Fruit fly (Drosophila melanogaster) whole organism, wandering third instar larva: Measurements from ENCODE around the gene RtcB.

Source experiments
- CG9705 ChIP-seq: fragments of 200-800 bp; sonication (Bioruptor generic); optimal IDR thresholded peaks from 2 replicates; lab custom pipeline; 2018; ENCODE audit warnings: missing biosample characterization, mild to moderate bottlenecking, missing genetic modification characterization
- Dfd ChIP-seq: fragments of >200 bp; optimal IDR thresholded peaks from 2 replicates; lab custom pipeline; 2017; ENCODE audit warnings: missing biosample characterization, missing genetic modification characterization
- GATAd ChIP-seq: sonication (Bioruptor generic); optimal IDR thresholded peaks from 2 replicates; lab custom pipeline; 2016; ENCODE audit warnings: missing biosample characterization, missing genetic modification characterization
- HLH106 ChIP-seq: fragments of 200-800 bp; optimal IDR thresholded peaks from 3 replicates; lab custom pipeline; 2019; ENCODE audit warnings: missing biosample characterization, mild to moderate bottlenecking, missing genetic modification characterization, moderate library complexity
- Hnf4 ChIP-seq: fragments of 200-800 bp; sonication (Bioruptor generic); optimal IDR thresholded peaks from 2 replicates; lab custom pipeline; 2016; ENCODE audit warnings: missing biosample characterization, mild to moderate bottlenecking, missing genetic modification characterization
- Hr78 ChIP-seq: fragments of >200 bp; optimal IDR thresholded peaks from 2 replicates; lab custom pipeline; 2017; ENCODE audit warnings: missing biosample characterization, missing genetic modification characterization
- Hr83 ChIP-seq: fragments of 200-300 bp; sonication (Bioruptor generic); optimal IDR thresholded peaks from 2 replicates; lab custom pipeline; 2016; ENCODE audit warnings: missing biosample characterization, mild to moderate bottlenecking, missing genetic modification characterization, moderate library complexity; ENCODE audit not compliant: poor library complexity, severe bottlenecking
- Mio ChIP-seq: sonication (Bioruptor generic); optimal IDR thresholded peaks from 2 replicates; lab custom pipeline; 2016; ENCODE audit warnings: missing biosample characterization, missing genetic modification characterization
- N ChIP-seq: fragments of >200 bp; optimal IDR thresholded peaks from 2 replicates; lab custom pipeline; 2018; ENCODE audit warnings: missing biosample characterization, missing external identifiers, missing genetic modification characterization
- Rel ChIP-seq, 2 experiments: fragments of 200-800 bp; sonication (Bioruptor generic) in 1 of 2; optimal IDR thresholded peaks; 2 replicates in 1 of 2; 3 replicates in 1 of 2; lab custom pipeline; 2016 to 2019; ENCODE audit warnings: mild to moderate bottlenecking in 2 of 2, missing biosample characterization in 2 of 2, missing genetic modification characterization in 2 of 2, moderate library complexity in 1 of 2
- Sp1 ChIP-seq: fragments of 200-800 bp; sonication (Bioruptor generic); optimal IDR thresholded peaks from 3 replicates; lab custom pipeline; 2019; ENCODE audit warnings: missing biosample characterization, mild to moderate bottlenecking, missing genetic modification characterization, moderate library complexity
- Vsx2 ChIP-seq: fragments of 200-300, 225-300 bp; sonication (Bioruptor generic); optimal IDR thresholded peaks from 2 replicates; lab custom pipeline; 2018; ENCODE audit warnings: missing biosample characterization, missing genetic modification characterization; ENCODE audit not compliant: partially characterized antibody
- br ChIP-seq: fragments of 200-800 bp; sonication (Bioruptor generic); optimal IDR thresholded peaks from 2 replicates; lab custom pipeline; 2016; ENCODE audit warnings: missing biosample characterization, missing genetic modification characterization
- brk ChIP-seq: fragments of 200-800 bp; sonication (Bioruptor generic); optimal IDR thresholded peaks from 2 replicates; lab custom pipeline; 2016; ENCODE audit warnings: missing biosample characterization, mild to moderate bottlenecking, missing genetic modification characterization
- dl ChIP-seq, 2 experiments: fragments of 175-275, 200-275 bp in 1 of 2; fragments of 200-275 bp in 1 of 2; sonication (Bioruptor generic); optimal IDR thresholded peaks; lab custom pipeline; 2018; ENCODE audit warnings: mild to moderate bottlenecking in 2 of 2, missing biosample characterization in 2 of 2, missing genetic modification characterization in 2 of 2, moderate library complexity in 2 of 2; ENCODE audit not compliant: partially characterized antibody in 2 of 2, insufficient read depth in 1 of 2
- ey ChIP-seq: fragments of 200-800 bp; sonication (Bioruptor generic); optimal IDR thresholded peaks from 2 replicates; lab custom pipeline; 2016; ENCODE audit warnings: missing biosample characterization, missing genetic modification characterization
- foxo ChIP-seq, 2 experiments: fragments of 200-800 bp; sonication (Bioruptor generic); optimal IDR thresholded peaks; 2 replicates in 1 of 2; 3 replicates in 1 of 2; lab custom pipeline; 2016 to 2017; ENCODE audit warnings: missing biosample characterization in 2 of 2, missing genetic modification characterization in 2 of 2
- fru ChIP-seq: fragments of 200-800 bp; sonication (Bioruptor generic); optimal IDR thresholded peaks from 3 replicates; lab custom pipeline; 2016; ENCODE audit warnings: missing biosample characterization, mild to moderate bottlenecking, missing genetic modification characterization
- h ChIP-seq: fragments of 200-800 bp; sonication (Bioruptor generic); optimal IDR thresholded peaks from 3 replicates; lab custom pipeline; 2016; ENCODE audit warnings: missing biosample characterization, mild to moderate bottlenecking, missing genetic modification characterization
- lola ChIP-seq: fragments of >200 bp; optimal IDR thresholded peaks from 2 replicates; lab custom pipeline; 2017; ENCODE audit warnings: missing biosample characterization, missing genetic modification characterization
- pan ChIP-seq: fragments of >200 bp; optimal IDR thresholded peaks from 2 replicates; lab custom pipeline; 2017
- psq ChIP-seq: fragments of 200-800 bp; sonication (Bioruptor generic); optimal IDR thresholded peaks from 3 replicates; lab custom pipeline; 2017; ENCODE audit warnings: missing biosample characterization, mild to moderate bottlenecking, missing genetic modification characterization, moderate library complexity
- rgr ChIP-seq: fragments of 200-800 bp; sonication (Bioruptor generic); optimal IDR thresholded peaks from 3 replicates; lab custom pipeline; 2016; ENCODE audit warnings: missing biosample characterization, mild to moderate bottlenecking, missing genetic modification characterization
- sage ChIP-seq: fragments of 200-800 bp; sonication (Bioruptor generic); optimal IDR thresholded peaks from 2 replicates; lab custom pipeline; 2016; ENCODE audit warnings: missing biosample characterization, mild to moderate bottlenecking, missing genetic modification characterization
- sv ChIP-seq: fragments of 200-800 bp; sonication (Bioruptor generic); optimal IDR thresholded peaks from 3 replicates; lab custom pipeline; 2016; ENCODE audit warnings: missing biosample characterization, missing genetic modification characterization
- tai ChIP-seq: sonication (Bioruptor generic); optimal IDR thresholded peaks from 2 replicates; lab custom pipeline; 2016; ENCODE audit warnings: missing biosample characterization, missing genetic modification characterization
- usp ChIP-seq: fragments of >200 bp; optimal IDR thresholded peaks from 2 replicates; lab custom pipeline; 2017; ENCODE audit warnings: missing biosample characterization, missing genetic modification characterization
- woc ChIP-seq: sonication (Bioruptor generic); optimal IDR thresholded peaks from 2 replicates; lab custom pipeline; 2016; ENCODE audit warnings: missing biosample characterization, mild to moderate bottlenecking, missing genetic modification characterization

The RtcB gene

DNA sequence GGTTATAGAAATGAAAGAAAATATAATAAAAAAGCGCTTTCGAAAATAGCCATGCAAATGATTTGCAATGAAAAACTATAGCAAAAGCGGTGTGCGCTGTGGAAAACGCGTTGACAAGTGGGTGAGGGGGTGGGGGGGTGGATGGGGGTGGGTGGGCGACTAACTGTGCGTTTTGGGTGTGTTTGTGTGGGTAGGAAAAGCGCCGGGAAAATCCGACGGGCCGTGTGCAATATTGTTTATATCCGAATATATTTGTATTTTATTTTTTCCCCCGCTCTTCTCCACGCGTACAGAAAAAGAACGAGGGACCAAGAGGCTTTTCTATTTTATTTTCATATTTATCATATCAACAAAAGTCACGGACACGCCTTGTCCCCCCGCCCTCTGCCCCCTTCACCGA is 24.0 kb upstream of the RtcB start:
- TF ChIP-seq brk (GFP tag; lab: Kevin White, UChicago), result no peak

DNA sequence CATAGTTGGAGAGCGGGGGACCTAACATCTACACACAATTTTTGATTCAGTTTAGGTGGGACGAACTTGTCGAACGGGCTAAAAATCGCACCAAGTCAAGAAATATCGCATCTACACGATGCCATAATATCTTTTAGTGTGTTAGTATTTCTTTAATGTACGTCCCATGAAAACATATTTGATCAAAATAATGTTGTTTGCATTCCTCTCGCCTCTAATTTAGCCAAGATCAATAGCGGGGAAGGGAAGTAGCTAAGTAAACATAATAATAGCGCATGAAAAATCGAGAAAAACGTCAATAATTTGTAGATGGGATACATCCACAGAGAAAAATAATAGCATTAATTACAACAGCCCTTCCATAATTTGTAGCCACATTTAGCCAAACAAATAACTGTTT is 18.5 kb upstream of the RtcB start:
- TF ChIP-seq usp (GFP tag; lab: Kevin White, UChicago) (no peak), Hr83 (GFP tag; lab: Kevin White, UChicago) (no peak), h (no peak), CG9705 (GFP tag; lab: Kevin White, UChicago) (no peak), Dfd (GFP tag; lab: Kevin White, UChicago) (no peak), pan (lab: Kevin White, UChicago) (no peak), Hnf4 (GFP tag; lab: Kevin White, UChicago) (no peak), fru (GFP tag; lab: Kevin White, UChicago) (no peak), sage (GFP tag; lab: Kevin White, UChicago) (no peak), Mio (GFP tag; lab: Kevin White, UChicago) (no peak)

DNA sequence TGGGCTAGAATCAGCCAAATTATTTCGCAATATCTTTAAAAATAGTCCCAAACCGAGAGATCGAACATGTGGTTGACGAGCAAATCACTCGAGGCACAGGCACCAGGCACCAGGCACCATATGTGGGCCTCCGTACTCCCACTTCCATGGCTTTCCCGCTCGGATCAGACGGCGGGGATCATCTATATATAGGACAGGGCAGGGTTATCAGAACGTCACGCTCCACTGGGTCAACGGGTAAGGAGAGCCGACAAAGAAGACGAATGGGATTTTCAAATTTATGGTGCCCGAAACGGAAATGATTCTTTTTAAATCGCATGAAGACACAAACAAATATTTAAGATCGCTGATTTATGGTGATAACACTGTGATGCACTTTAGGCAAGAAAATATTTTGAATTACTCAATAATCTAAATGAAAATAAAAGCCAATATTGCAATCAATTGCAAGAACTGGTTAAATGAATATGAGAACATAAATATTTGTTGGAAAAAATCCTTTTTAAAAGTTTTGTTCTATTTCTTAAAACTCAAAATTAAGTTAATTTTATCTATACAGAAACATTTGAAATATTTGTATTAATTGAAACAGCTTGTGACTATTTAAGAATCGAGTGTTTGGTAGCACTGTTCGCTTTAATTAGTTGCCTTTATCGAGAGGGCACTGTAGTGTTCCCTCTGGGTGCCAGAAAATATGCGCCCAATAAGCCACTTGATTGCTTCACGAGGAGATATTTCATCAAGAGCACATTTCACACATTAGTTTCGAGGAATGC is 17.1 kb upstream of the RtcB start:
- no peak for TF ChIP-seq Hr83 (GFP tag; lab: Kevin White, UChicago)
- no peak for TF ChIP-seq lola (GFP tag; lab: Kevin White, UChicago)
- no peak for TF ChIP-seq sage (GFP tag; lab: Kevin White, UChicago)
- TF ChIP-seq br (GFP tag; lab: Kevin White, UChicago), result no peak
- no peak for TF ChIP-seq brk (GFP tag; lab: Kevin White, UChicago)
- no peak for TF ChIP-seq Mio (GFP tag; lab: Kevin White, UChicago)
- TF ChIP-seq woc, result no peak
- no peak for TF ChIP-seq tai
- no peak for TF ChIP-seq Rel (GFP tag; optimal IDR thresholded peaks at IDR 0.05; lab: Kevin White, UChicago)
- no peak for TF ChIP-seq Rel (tag; optimal IDR thresholded peaks at IDR 0.05; lab: Kevin White, UChicago)

dm6 chr2L:19414233-19414749 is 16.2 kb upstream of the RtcB start:
- TF ChIP-seq Sp1 (no peak), dl (GFP tag; optimal IDR thresholded peaks at IDR 0.05; lab: Kevin White, UChicago; ENCODE audit: insufficient read depth in 1 of 2, partially characterized antibody in 2 of 2) (no peak), Rel (GFP tag; optimal IDR thresholded peaks at IDR 0.05; lab: Kevin White, UChicago) (no peak), Rel (tag; optimal IDR thresholded peaks at IDR 0.05; lab: Kevin White, UChicago) (no peak), rgr (GFP tag; lab: Kevin White, UChicago) (no peak), Hr78 (GFP tag; lab: Kevin White, UChicago) (no peak), Dfd (GFP tag; lab: Kevin White, UChicago) (peak; percentile 76)

dm6 chr2L:19415133-19415532 is 15.3 kb upstream of the RtcB start:
- TF ChIP-seq tai (no peak), GATAd (GFP tag; lab: Kevin White, UChicago) (no peak), sv (no peak), dl (GFP tag; optimal IDR thresholded peaks at IDR 0.05; lab: Kevin White, UChicago; ENCODE audit: insufficient read depth in 1 of 2, partially characterized antibody in 2 of 2) (no peak), usp (GFP tag; lab: Kevin White, UChicago) (no peak), ey (GFP tag; lab: Kevin White, UChicago) (no peak), woc (no peak)

dm6 chr2L:19415859-19416258 is 14.6 kb upstream of the RtcB start:
- TF ChIP-seq foxo (GFP tag; optimal IDR thresholded peaks at IDR 0.05; lab: Kevin White, UChicago) (no peak), tai (no peak), dl (GFP tag; optimal IDR thresholded peaks at IDR 0.05; lab: Kevin White, UChicago; ENCODE audit: insufficient read depth in 1 of 2, partially characterized antibody in 2 of 2) (no peak), Vsx2 (GFP tag; lab: Kevin White, UChicago) (no peak), psq (GFP tag; lab: Kevin White, UChicago) (no peak), CG9705 (GFP tag; lab: Kevin White, UChicago) (no peak), HLH106 (no peak), N (no peak), lola (GFP tag; lab: Kevin White, UChicago) (no peak)
- TF ChIP-seq, all 38 proteins: peak for 0
